In genomic region chrIII:3872978-3873377, ce11 we compare ENCODE assay signal across 3 worm cellular contexts.
TF ChIP-seq lines count a peak whose summit lies in the region.

No protein-coding gene starts in this region.

TF ChIP-seq in whole organism, L4 larva, 104 proteins besides CTCF, POLR2A, EP300 and RAD21:
- no peak for TF ChIP-seq spr-3 (GFP tag; optimal IDR thresholded peaks at IDR 0.05; lab: Kevin White, UChicago)
- no peak for TF ChIP-seq F10B5.3 (tag; optimal IDR thresholded peaks at IDR 0.05; lab: Kevin White, UChicago)
- TF ChIP-seq F44E2.7 (GFP tag; IDR thresholded peaks at IDR 0.05; lab: Robert Waterston, UW), result no peak
- TF ChIP-seq sdz-12 (GFP tag; optimal IDR thresholded peaks at IDR 0.05; lab: Kevin White, UChicago), result peak; percentile 42
- TF ChIP-seq nhr-41 (GFP tag; IDR thresholded peaks at IDR 0.05; lab: Robert Waterston, UW), result no peak
- TF ChIP-seq Y5F2A.4 (GFP tag; optimal IDR thresholded peaks at IDR 0.05; lab: Kevin White, UChicago), result no peak
- TF ChIP-seq aha-1 (tag; lab: Kevin White, UChicago), result peak; percentile 49
- TF ChIP-seq nhr-11 (tag; optimal IDR thresholded peaks at IDR 0.05; lab: Kevin White, UChicago), result no peak
- TF ChIP-seq nhr-48 (tag; optimal IDR thresholded peaks at IDR 0.05; lab: Kevin White, UChicago), result no peak
- TF ChIP-seq ZK337.2 (GFP tag; IDR thresholded peaks at IDR 0.05; lab: Robert Waterston, UW), result peak; percentile 37; the same call in 1 of the 2 replicates

TF ChIP-seq in whole organism, early embryonic, 17 proteins besides CTCF, POLR2A, EP300 and RAD21:
- peak; percentile 50 for TF ChIP-seq ama-1 (optimal IDR thresholded peaks at IDR 0.05; lab: Kevin White, UChicago)
- no peak for TF ChIP-seq pes-1 (GFP tag; IDR thresholded peaks at IDR 0.05; lab: Robert Waterston, UW)
- TF ChIP-seq hmbx-1 (tag; optimal IDR thresholded peaks at IDR 0.05; lab: Kevin White, UChicago), result no peak

TF ChIP-seq in whole organism, young adult, 124 proteins besides CTCF, POLR2A, EP300 and RAD21:
- TF ChIP-seq lin-54 (GFP tag; optimal IDR thresholded peaks at IDR 0.05; lab: Kevin White, UChicago) (no peak), attf-3 (GFP tag; conservative IDR thresholded peaks at IDR 0.05; lab: Robert Waterston, UW) (no peak), athp-1 (tag; optimal IDR thresholded peaks at IDR 0.05; lab: Kevin White, UChicago) (no peak), pbrm-1 (GFP tag; IDR thresholded peaks at IDR 0.05; lab: Robert Waterston, UW) (no peak), ccch-3 (GFP tag; optimal IDR thresholded peaks at IDR 0.05; lab: Kevin White, UChicago) (no peak), unc-130 (GFP tag; optimal IDR thresholded peaks at IDR 0.05; lab: Kevin White, UChicago) (no peak), ama-1 (optimal IDR thresholded peaks at IDR 0.05; lab: Kevin White, UChicago) (peak; percentile 5), ama-1 (GFP tag; optimal IDR thresholded peaks at IDR 0.05; lab: Kevin White, UChicago) (no peak)
